Worm (Caenorhabditis elegans) whole organism, L3 larva: Measurements from ENCODE around the gene B0244.4.

Source experiments
- ZK546.5 ChIP-seq: sonication (generic microtip); optimal IDR thresholded peaks from 2 replicates; lab custom pipeline; 2017; ENCODE audit warnings: missing biosample characterization, missing genetic modification characterization
- daf-12 ChIP-seq: fragments of 150-350 bp; optimal IDR thresholded peaks from 2 replicates; lab custom pipeline; 2014; ENCODE audit warnings: missing biosample characterization, missing genetic modification reagents, missing genetic modification characterization
- mdl-1 ChIP-seq: fragments of 150-350 bp; optimal IDR thresholded peaks from 2 replicates; lab custom pipeline; 2014; ENCODE audit warnings: missing biosample characterization, missing genetic modification characterization
- nhr-43 ChIP-seq: sonication (generic microtip); optimal IDR thresholded peaks from 2 replicates; lab custom pipeline; 2016; ENCODE audit warnings: mild to moderate bottlenecking, missing genetic modification characterization, missing compliant biosample characterization; ENCODE audit not compliant: poor library complexity, severe bottlenecking
- tbx-2 ChIP-seq: sonication (generic microtip); optimal IDR thresholded peaks from 2 replicates; lab custom pipeline; 2016; ENCODE audit warnings: mild to moderate bottlenecking, missing genetic modification characterization, missing compliant biosample characterization
- unc-39 ChIP-seq: sonication (generic microtip); optimal IDR thresholded peaks from 4 replicates; lab custom pipeline; 2017; ENCODE audit warnings: missing biosample characterization, missing genetic modification characterization
- ztf-11 ChIP-seq: fragments of 150-350 bp; optimal IDR thresholded peaks from 2 replicates; lab custom pipeline; 2014; ENCODE audit warnings: missing biosample characterization, missing genetic modification characterization

The B0244.4 gene

DNA sequence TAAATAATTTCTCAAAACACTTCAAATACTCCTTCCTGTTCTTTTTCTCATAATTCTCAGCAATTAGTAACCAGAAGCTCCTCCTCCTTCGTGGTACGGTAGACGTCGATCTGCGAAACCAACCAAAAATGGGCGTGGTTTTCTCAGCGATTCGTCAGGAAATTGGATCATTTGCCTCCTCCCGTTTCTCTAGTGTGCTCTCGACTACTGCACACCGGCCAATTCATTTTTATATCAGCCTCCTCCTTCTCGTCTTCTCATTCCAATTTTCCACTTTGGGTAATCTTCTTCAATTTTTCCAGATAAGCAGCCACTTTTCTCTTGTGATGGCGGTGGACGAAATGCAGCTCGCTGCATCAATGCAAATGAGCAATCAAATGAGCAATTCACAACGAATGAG is 51.5 kb downstream of the B0244.4 start, which contains the start of gene ceh-10:
Gene ceh-10, plus strand, starts transcription at position 301 of the 400 bp plus-strand sequence.
- TF ChIP-seq ZK546.5 (tag; lab: Kevin White, UChicago) (no peak), ztf-11 (tag; lab: Kevin White, UChicago) (no peak), daf-12 (no peak), tbx-2 (no peak), nhr-43 (tag; lab: Kevin White, UChicago) (no peak), mdl-1 (tag; lab: Kevin White, UChicago) (no peak), unc-39 (tag; lab: Kevin White, UChicago) (no peak)
